In the genomic region with DNA sequence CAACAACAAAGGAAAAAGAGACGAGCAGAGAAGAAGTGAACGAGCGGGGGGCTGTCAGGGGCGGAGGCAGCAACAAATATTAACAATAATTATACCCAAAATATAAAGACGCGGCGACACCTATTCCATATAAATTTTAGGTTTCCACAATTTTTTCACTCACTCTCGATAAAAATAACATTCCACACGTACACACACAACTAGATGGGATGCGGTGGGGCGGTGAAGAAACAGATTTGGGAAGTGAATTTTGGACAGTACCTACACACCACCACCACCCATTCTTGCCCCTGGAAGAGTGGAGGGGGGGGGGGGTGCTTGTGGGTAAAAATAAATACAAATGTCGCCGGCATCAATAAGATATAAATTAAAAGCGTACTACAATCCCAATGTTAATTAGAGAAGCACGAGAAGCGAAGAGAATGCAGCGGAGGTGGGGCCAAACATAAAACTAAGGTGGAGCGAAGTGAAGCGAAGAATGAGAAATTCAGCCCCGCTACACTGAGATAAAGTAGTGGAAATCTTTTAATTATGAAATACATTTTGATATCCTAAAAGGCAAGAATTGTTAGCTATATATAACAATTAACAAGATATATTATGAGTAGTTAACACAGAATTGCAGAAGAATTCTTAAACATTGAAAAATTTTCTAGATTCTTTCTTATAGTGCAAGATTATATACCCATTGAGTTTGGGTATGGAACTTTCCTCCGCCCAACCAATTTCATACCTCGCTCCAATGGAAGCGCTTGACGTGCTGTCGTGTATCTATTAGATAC, we compare ENCODE assay signal across 2 fruit fly cellular contexts.
TF ChIP-seq lines count a peak whose summit lies in the region.

No protein-coding gene starts in this region.

TF ChIP-seq in whole organism, embryonic, 481 proteins besides CTCF, POLR2A, EP300 and RAD21 (continued from another document and continues in another):
- TF ChIP-seq dm (GFP tag; optimal IDR thresholded peaks at IDR 0.05; lab: Kevin White, UChicago) (peak; percentile 10), E2f2 (GFP tag; IDR thresholded peaks at IDR 0.05; lab: Robert Waterston, UW) (peak; percentile 29; the same call in 1 of the 2 replicates), CG2202 (tag; optimal IDR thresholded peaks at IDR 0.05; lab: Kevin White, UChicago) (peak; percentile 82), CG10979 (tag; optimal IDR thresholded peaks at IDR 0.05; lab: Kevin White, UChicago) (peak; percentile 88), CG2120 (GFP tag; optimal IDR thresholded peaks at IDR 0.05; lab: Kevin White, UChicago) (no peak), Opbp (GFP tag; IDR thresholded peaks at IDR 0.05; lab: Robert Waterston, UW; ENCODE audit: partially characterized antibody) (no peak), Rfx (GFP tag; IDR thresholded peaks at IDR 0.05; lab: Robert Waterston, UW) (peak; percentile 32; the same call in 1 of the 2 replicates), CkIIα-i1 (GFP tag; IDR thresholded peaks at IDR 0.05; lab: Robert Waterston, UW) (no peak), ttk (GFP tag; IDR thresholded peaks at IDR 0.05; lab: Robert Waterston, UW) (peak; percentile 60), cg (GFP tag; optimal IDR thresholded peaks at IDR 0.05; lab: Kevin White, UChicago) (peak; percentile 22), CG13775 (GFP tag; optimal IDR thresholded peaks at IDR 0.05; lab: Kevin White, UChicago) (peak; percentile 54), Scr (GFP tag; IDR thresholded peaks at IDR 0.05; lab: Robert Waterston, UW; ENCODE audit: partially characterized antibody) (no peak), chn (GFP tag; optimal IDR thresholded peaks at IDR 0.05; lab: Kevin White, UChicago) (peak; percentile 35), CG6765 (GFP tag; optimal IDR thresholded peaks at IDR 0.05; lab: Kevin White, UChicago) (no peak), Fer2 (tag; optimal IDR thresholded peaks at IDR 0.05; lab: Kevin White, UChicago) (no peak), Dad (GFP tag; optimal IDR thresholded peaks at IDR 0.05; lab: Kevin White, UChicago) (no peak), CG1529 (GFP tag; optimal IDR thresholded peaks at IDR 0.05; lab: Kevin White, UChicago) (peak; percentile 77), CG10366 (GFP tag; IDR thresholded peaks at IDR 0.05; lab: Robert Waterston, UW) (peak; percentile 48; the same call in 1 of the 2 replicates), CG8765 (GFP tag; IDR thresholded peaks at IDR 0.05; lab: Robert Waterston, UW) (no peak), p53 (GFP tag; optimal IDR thresholded peaks at IDR 0.05; lab: Kevin White, UChicago) (no peak), CG17912 (GFP tag; optimal IDR thresholded peaks at IDR 0.05; lab: Kevin White, UChicago) (no peak), CG9727 (GFP tag; optimal IDR thresholded peaks at IDR 0.05; lab: Kevin White, UChicago) (peak; percentile 20), CG11085 (GFP tag; IDR thresholded peaks at IDR 0.05; lab: Robert Waterston, UW) (no peak), CG3065 (GFP tag; optimal IDR thresholded peaks at IDR 0.05; lab: Kevin White, UChicago) (peak; percentile 9), CG7556 (GFP tag; optimal IDR thresholded peaks at IDR 0.05; lab: Kevin White, UChicago) (peak; percentile 71), Elba2 (GFP tag; optimal IDR thresholded peaks at IDR 0.05; lab: Kevin White, UChicago) (no peak), run (tag; optimal IDR thresholded peaks at IDR 0.05; lab: Kevin White, UChicago) (peak; percentile 58), row (GFP tag; IDR thresholded peaks at IDR 0.05; lab: Robert Waterston, UW) (peak; percentile 81), Ptx1 (GFP tag; IDR thresholded peaks at IDR 0.05; lab: Robert Waterston, UW) (peak; percentile 72), CG2129 (GFP tag; IDR thresholded peaks at IDR 0.05; lab: Robert Waterston, UW; ENCODE audit: partially characterized antibody) (no peak), Xbp1 (GFP tag; optimal IDR thresholded peaks at IDR 0.05; lab: Kevin White, UChicago) (peak; percentile 72), CG5180 (GFP tag; optimal IDR thresholded peaks at IDR 0.05; lab: Kevin White, UChicago) (peak; percentile 5), lilli (GFP tag; optimal IDR thresholded peaks at IDR 0.05; lab: Kevin White, UChicago) (peak; percentile 8), Mad (GFP tag; optimal IDR thresholded peaks at IDR 0.05; lab: Kevin White, UChicago) (peak; percentile 10), Dbx (GFP tag; IDR thresholded peaks at IDR 0.05; lab: Robert Waterston, UW) (no peak), usp (GFP tag; optimal IDR thresholded peaks at IDR 0.05; lab: Kevin White, UChicago) (no peak), dati (GFP tag; IDR thresholded peaks at IDR 0.05; lab: Robert Waterston, UW) (no peak), CG18599 (GFP tag; optimal IDR thresholded peaks at IDR 0.05; lab: Kevin White, UChicago) (peak; percentile 2), br (optimal IDR thresholded peaks at IDR 0.05; lab: Kevin White, UChicago) (no peak), Nf-YB (GFP tag; optimal IDR thresholded peaks at IDR 0.05; lab: Kevin White, UChicago) (peak; percentile 62), ac (GFP tag; optimal IDR thresholded peaks at IDR 0.05; lab: Kevin White, UChicago) (no peak), CG32772 (GFP tag; IDR thresholded peaks at IDR 0.05; lab: Robert Waterston, UW) (peak; percentile 69), Hr3 (GFP tag; optimal IDR thresholded peaks at IDR 0.05; lab: Kevin White, UChicago) (peak; percentile 58), esg (GFP tag; conservative IDR thresholded peaks at IDR 0.05; lab: Robert Waterston, UW) (peak; percentile 55), Ssrp (tag; optimal IDR thresholded peaks at IDR 0.05; lab: Kevin White, UChicago) (peak; percentile 85), Camta (GFP tag; optimal IDR thresholded peaks at IDR 0.05; lab: Kevin White, UChicago) (peak; percentile 53), CG12659 (GFP tag; optimal IDR thresholded peaks at IDR 0.05; lab: Kevin White, UChicago) (peak; percentile 35), wdn (GFP tag; IDR thresholded peaks at IDR 0.05; lab: Robert Waterston, UW) (no peak), tap (tag; optimal IDR thresholded peaks at IDR 0.05; lab: Kevin White, UChicago) (peak; percentile 56), CG4820 (GFP tag; optimal IDR thresholded peaks at IDR 0.05; lab: Kevin White, UChicago) (peak; percentile 40), CG14667 (GFP tag; IDR thresholded peaks at IDR 0.05; lab: Robert Waterston, UW) (peak; percentile 27; the same call in 1 of the 2 replicates), gcm (GFP tag; optimal IDR thresholded peaks at IDR 0.05; lab: Kevin White, UChicago) (peak; percentile 66), Dp (GFP tag; optimal IDR thresholded peaks at IDR 0.05; lab: Kevin White, UChicago) (no peak), wor (GFP tag; IDR thresholded peaks at IDR 0.05; lab: Robert Waterston, UW) (peak; percentile 58), hb (GFP tag; IDR thresholded peaks at IDR 0.05; lab: Robert Waterston, UW; ENCODE audit: partially characterized antibody) (no peak), org-1 (GFP tag; optimal IDR thresholded peaks at IDR 0.05; lab: Kevin White, UChicago) (peak; percentile 22), HLH3B (GFP tag; IDR thresholded peaks at IDR 0.05; lab: Robert Waterston, UW) (peak; percentile 78), Nf-YA (GFP tag; IDR thresholded peaks at IDR 0.05; lab: Robert Waterston, UW) (no peak), D (optimal IDR thresholded peaks at IDR 0.05; lab: Kevin White, UChicago) (no peak), D (GFP tag; optimal IDR thresholded peaks at IDR 0.05; lab: Kevin White, UChicago) (peak; percentile 79), CG33557 (GFP tag; optimal IDR thresholded peaks at IDR 0.05; lab: Kevin White, UChicago) (peak; percentile 74)

TF ChIP-seq in whole organism, prepupa, 60 proteins besides CTCF, POLR2A, EP300 and RAD21 (continued from another document):
- TF ChIP-seq CG6792 (GFP tag; optimal IDR thresholded peaks at IDR 0.05; lab: Kevin White, UChicago) (no peak), salr (GFP tag; optimal IDR thresholded peaks at IDR 0.05; lab: Kevin White, UChicago) (peak in 1 of 2 experiments; percentile 3), CG16779 (tag; optimal IDR thresholded peaks at IDR 0.05; lab: Kevin White, UChicago) (no peak), CG6808 (GFP tag; optimal IDR thresholded peaks at IDR 0.05; lab: Kevin White, UChicago) (no peak), CG11294 (GFP tag; IDR thresholded peaks at IDR 0.05; lab: Robert Waterston, UW) (no peak), topi (GFP tag; optimal IDR thresholded peaks at IDR 0.05; lab: Kevin White, UChicago) (no peak), Ets21C (GFP tag; optimal IDR thresholded peaks at IDR 0.05; lab: Kevin White, UChicago) (no peak), fkh (GFP tag; optimal IDR thresholded peaks at IDR 0.05; lab: Kevin White, UChicago) (no peak), CG3032 (tag; optimal IDR thresholded peaks at IDR 0.05; lab: Kevin White, UChicago) (no peak), CG6276 (GFP tag; optimal IDR thresholded peaks at IDR 0.05; lab: Kevin White, UChicago) (no peak), dac (GFP tag; optimal IDR thresholded peaks at IDR 0.05; lab: Kevin White, UChicago) (no peak), OdsH (GFP tag; optimal IDR thresholded peaks at IDR 0.05; lab: Kevin White, UChicago) (no peak), Sox14 (GFP tag; optimal IDR thresholded peaks at IDR 0.05; lab: Kevin White, UChicago) (no peak), Lpt (GFP tag; optimal IDR thresholded peaks at IDR 0.05; lab: Kevin White, UChicago) (no peak), CG10669 (GFP tag; optimal IDR thresholded peaks at IDR 0.05; lab: Kevin White, UChicago) (no peak), fd85E (GFP tag; optimal IDR thresholded peaks at IDR 0.05; lab: Kevin White, UChicago) (no peak), CG3919 (GFP tag; optimal IDR thresholded peaks at IDR 0.05; lab: Kevin White, UChicago) (no peak), CG31627 (GFP tag; optimal IDR thresholded peaks at IDR 0.05; lab: Kevin White, UChicago) (no peak), Sox102F (GFP tag; optimal IDR thresholded peaks at IDR 0.05; lab: Kevin White, UChicago) (no peak), Hr38 (GFP tag; optimal IDR thresholded peaks at IDR 0.05; lab: Kevin White, UChicago) (no peak), Ets96B (tag; optimal IDR thresholded peaks at IDR 0.05; lab: Kevin White, UChicago) (no peak), CG4318 (GFP tag; optimal IDR thresholded peaks at IDR 0.05; lab: Kevin White, UChicago) (no peak), dsx (GFP tag; optimal IDR thresholded peaks at IDR 0.05; lab: Kevin White, UChicago; ENCODE audit: poor library complexity, severe bottlenecking) (no peak), svp (GFP tag; lab: Kevin White, UChicago) (peak; percentile 29), Hr39 (GFP tag; optimal IDR thresholded peaks at IDR 0.05; lab: Kevin White, UChicago) (no peak), achi (GFP tag; optimal IDR thresholded peaks at IDR 0.05; lab: Kevin White, UChicago) (peak; percentile 4), ss (GFP tag; optimal IDR thresholded peaks at IDR 0.05; lab: Kevin White, UChicago) (no peak), CG6163 (GFP tag; IDR thresholded peaks at IDR 0.05; lab: Robert Waterston, UW) (peak; percentile 16; the same call in 1 of the 3 replicates), Smox (GFP tag; optimal IDR thresholded peaks at IDR 0.05; lab: Kevin White, UChicago) (no peak), Blimp-1 (GFP tag; optimal IDR thresholded peaks at IDR 0.05; lab: Kevin White, UChicago) (no peak), Eip75B (GFP tag; optimal IDR thresholded peaks at IDR 0.05; lab: Kevin White, UChicago) (no peak), CG8632 (GFP tag; optimal IDR thresholded peaks at IDR 0.05; lab: Kevin White, UChicago) (no peak), Sox15 (GFP tag; optimal IDR thresholded peaks at IDR 0.05; lab: Kevin White, UChicago) (no peak), Gug (GFP tag; IDR thresholded peaks at IDR 0.05; lab: Robert Waterston, UW) (no peak), Eip93F (GFP tag; optimal IDR thresholded peaks at IDR 0.05; lab: Kevin White, UChicago) (no peak), CG8319 (GFP tag; optimal IDR thresholded peaks at IDR 0.05; lab: Kevin White, UChicago) (no peak), CG34406 (GFP tag; optimal IDR thresholded peaks at IDR 0.05; lab: Kevin White, UChicago) (no peak), Met (GFP tag; optimal IDR thresholded peaks at IDR 0.05; lab: Kevin White, UChicago) (no peak)
